Fruit fly (Drosophila melanogaster): ENCODE data around the gene ND-23.

ND-23 gene

DNA sequence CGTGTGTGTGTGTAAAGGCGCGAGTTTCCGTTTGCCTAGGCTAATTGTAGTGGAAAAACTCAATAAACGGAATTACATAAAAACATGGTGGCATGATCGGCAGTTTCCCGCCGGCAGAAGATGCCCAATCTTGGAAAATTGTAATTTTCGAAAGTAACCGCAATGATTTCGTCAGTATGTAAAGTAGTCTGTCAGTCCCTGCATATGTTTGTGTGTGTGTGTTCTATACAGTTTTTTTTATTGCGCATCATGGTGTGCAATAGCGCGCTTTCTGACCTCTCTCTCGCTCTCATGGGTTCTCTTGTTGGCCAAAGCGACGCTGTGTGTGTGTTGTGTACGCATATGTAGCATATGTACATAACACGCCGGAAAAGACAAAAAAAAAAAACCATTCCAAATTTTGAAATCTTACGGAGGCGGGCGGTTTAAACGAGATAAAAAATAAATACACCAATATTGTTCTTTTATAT lies 42.6 kb downstream of the ND-23 start:
- peak; percentile 88 for TF ChIP-seq N (GFP tag; optimal IDR thresholded peaks at IDR 0.05)
- TF ChIP-seq lola (GFP tag; optimal IDR thresholded peaks at IDR 0.05), result no peak
- no peak for TF ChIP-seq dsf (GFP tag; optimal IDR thresholded peaks at IDR 0.05; ENCODE audit: borderline replicate concordance)
- peak; percentile 65 for TF ChIP-seq Jra (GFP tag; optimal IDR thresholded peaks at IDR 0.05)
- peak in 1 of 2 experiments; percentile 31 for TF ChIP-seq foxo (GFP tag; optimal IDR thresholded peaks at IDR 0.05)
- no peak for TF ChIP-seq CrebA (GFP tag; optimal IDR thresholded peaks at IDR 0.05; ENCODE audit: borderline replicate concordance)
- no peak for TF ChIP-seq Dfd (GFP tag; optimal IDR thresholded peaks at IDR 0.05)
- no peak for TF ChIP-seq Myc (optimal IDR thresholded peaks at IDR 0.05)
- TF ChIP-seq Hr78 (GFP tag; optimal IDR thresholded peaks at IDR 0.05), result peak; percentile 41
- TF ChIP-seq Dif (GFP tag; optimal IDR thresholded peaks at IDR 0.05; ENCODE audit: partially characterized antibody), result no peak
- TF ChIP-seq GATAd (GFP tag; optimal IDR thresholded peaks at IDR 0.05), result no peak
- peak; percentile 28 for TF ChIP-seq psq (GFP tag; optimal IDR thresholded peaks at IDR 0.05)
- TF ChIP-seq CG32264 (GFP tag; optimal IDR thresholded peaks at IDR 0.05), result peak; percentile 27
- TF ChIP-seq Hr83 (GFP tag; optimal IDR thresholded peaks at IDR 0.05; ENCODE audit: poor library complexity, severe bottlenecking), result peak; percentile 92
- peak; percentile 42 for TF ChIP-seq Sp1 (GFP tag; optimal IDR thresholded peaks at IDR 0.05)
- TF ChIP-seq Hnf4 (GFP tag; optimal IDR thresholded peaks at IDR 0.05), result no peak
- no peak for TF ChIP-seq Abd-B (GFP tag; optimal IDR thresholded peaks at IDR 0.05)
- no peak for TF ChIP-seq dmrt93B (GFP tag; optimal IDR thresholded peaks at IDR 0.05)
- TF ChIP-seq tai (GFP tag; optimal IDR thresholded peaks at IDR 0.05), result no peak
- peak; percentile 39 for TF ChIP-seq sage (GFP tag; optimal IDR thresholded peaks at IDR 0.05)
- no peak for TF ChIP-seq CG9705 (GFP tag; optimal IDR thresholded peaks at IDR 0.05)
- peak; percentile 46 for TF ChIP-seq br (GFP tag; optimal IDR thresholded peaks at IDR 0.05)
- no peak for TF ChIP-seq Rel (GFP tag; optimal IDR thresholded peaks at IDR 0.05)
- peak; percentile 38 for TF ChIP-seq Rel (tag; optimal IDR thresholded peaks at IDR 0.05)
- no peak for TF ChIP-seq dl (GFP tag; optimal IDR thresholded peaks at IDR 0.05; ENCODE audit: insufficient read depth in 1 of 2, partially characterized antibody in 2 of 2)
- TF ChIP-seq rgr (GFP tag; optimal IDR thresholded peaks at IDR 0.05), result peak; percentile 58
- peak; percentile 55 for TF ChIP-seq brk (GFP tag; optimal IDR thresholded peaks at IDR 0.05)
- peak; percentile 19 for TF ChIP-seq OdsH (GFP tag; optimal IDR thresholded peaks at IDR 0.05)
- TF ChIP-seq jim (GFP tag; optimal IDR thresholded peaks at IDR 0.05), result peak; percentile 78
- peak; percentile 13 for TF ChIP-seq fru (GFP tag; optimal IDR thresholded peaks at IDR 0.05)
- no peak for TF ChIP-seq usp (GFP tag; optimal IDR thresholded peaks at IDR 0.05)
- no peak for TF ChIP-seq sv (GFP tag; optimal IDR thresholded peaks at IDR 0.05)
- TF ChIP-seq woc (GFP tag; optimal IDR thresholded peaks at IDR 0.05), result no peak
- peak; percentile 8 for TF ChIP-seq ey (GFP tag; optimal IDR thresholded peaks at IDR 0.05)
- TF ChIP-seq Mio (GFP tag; optimal IDR thresholded peaks at IDR 0.05), result no peak
- no peak for TF ChIP-seq Vsx2 (GFP tag; optimal IDR thresholded peaks at IDR 0.05; ENCODE audit: partially characterized antibody)
- TF ChIP-seq pan (optimal IDR thresholded peaks at IDR 0.05), result no peak
- TF ChIP-seq h (GFP tag; optimal IDR thresholded peaks at IDR 0.05), result peak; percentile 60
- TF ChIP-seq HLH106 (tag; optimal IDR thresholded peaks at IDR 0.05), result no peak

DNA sequence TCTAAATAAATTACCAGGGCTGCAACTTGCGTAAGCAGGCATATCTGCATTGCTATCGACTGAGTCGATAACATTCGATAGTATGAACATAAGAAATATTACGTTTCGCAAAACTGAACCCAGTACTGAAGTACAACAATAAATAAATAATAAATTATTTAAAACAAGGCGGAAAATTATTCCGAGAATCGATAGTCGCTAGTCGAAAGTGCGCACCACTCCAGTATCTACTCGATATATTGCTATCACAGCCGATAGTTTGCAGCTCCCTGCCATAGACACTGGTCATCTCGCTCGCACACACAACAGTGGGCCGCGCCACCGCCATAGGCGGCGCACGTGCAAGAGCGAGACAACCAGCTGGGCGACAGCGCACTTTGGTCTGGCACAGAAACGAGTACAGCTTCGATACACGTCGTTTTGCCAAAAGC lies 43.5 kb downstream of the ND-23 start, which contains the start of gene nsl1:
Gene nsl1 (plus strand): TSS at position 411 of the 431 bp plus-strand sequence.
- TF ChIP-seq brk (GFP tag; optimal IDR thresholded peaks at IDR 0.05), result peak; percentile 83
- peak; percentile 66 for TF ChIP-seq h (GFP tag; optimal IDR thresholded peaks at IDR 0.05)
- TF ChIP-seq Hr78 (GFP tag; optimal IDR thresholded peaks at IDR 0.05), result no peak
- peak; percentile 25 for TF ChIP-seq psq (GFP tag; optimal IDR thresholded peaks at IDR 0.05)
- peak; percentile 15 for TF ChIP-seq CG9705 (GFP tag; optimal IDR thresholded peaks at IDR 0.05)
- TF ChIP-seq rgr (GFP tag; optimal IDR thresholded peaks at IDR 0.05), result peak; percentile 83
- TF ChIP-seq fru (GFP tag; optimal IDR thresholded peaks at IDR 0.05), result peak; percentile 52
- TF ChIP-seq Vsx2 (GFP tag; optimal IDR thresholded peaks at IDR 0.05; ENCODE audit: partially characterized antibody), result no peak
- TF ChIP-seq Sp1 (GFP tag; optimal IDR thresholded peaks at IDR 0.05), result peak; percentile 54
- peak; percentile 24 for TF ChIP-seq dsf (GFP tag; optimal IDR thresholded peaks at IDR 0.05; ENCODE audit: borderline replicate concordance)
- peak; percentile 24 for TF ChIP-seq br (GFP tag; optimal IDR thresholded peaks at IDR 0.05)
- TF ChIP-seq Myc (optimal IDR thresholded peaks at IDR 0.05), result peak; percentile 12
- peak in 1 of 2 experiments; percentile 64 for TF ChIP-seq foxo (GFP tag; optimal IDR thresholded peaks at IDR 0.05)
- peak; percentile 35 for TF ChIP-seq OdsH (GFP tag; optimal IDR thresholded peaks at IDR 0.05)
- TF ChIP-seq GATAd (GFP tag; optimal IDR thresholded peaks at IDR 0.05), result no peak
- TF ChIP-seq ey (GFP tag; optimal IDR thresholded peaks at IDR 0.05), result peak; percentile 21
- TF ChIP-seq Dif (GFP tag; optimal IDR thresholded peaks at IDR 0.05; ENCODE audit: partially characterized antibody), result peak; percentile 58
- TF ChIP-seq dmrt93B (GFP tag; optimal IDR thresholded peaks at IDR 0.05), result peak; percentile 5
- TF ChIP-seq HLH106 (tag; optimal IDR thresholded peaks at IDR 0.05), result peak; percentile 46
- peak; percentile 45 for TF ChIP-seq Jra (GFP tag; optimal IDR thresholded peaks at IDR 0.05)
- no peak for TF ChIP-seq lola (GFP tag; optimal IDR thresholded peaks at IDR 0.05)
- TF ChIP-seq woc (GFP tag; optimal IDR thresholded peaks at IDR 0.05), result no peak
- no peak for TF ChIP-seq jim (GFP tag; optimal IDR thresholded peaks at IDR 0.05)
- TF ChIP-seq tai (GFP tag; optimal IDR thresholded peaks at IDR 0.05), result no peak
- no peak for TF ChIP-seq CrebA (GFP tag; optimal IDR thresholded peaks at IDR 0.05; ENCODE audit: borderline replicate concordance)
- TF ChIP-seq Hnf4 (GFP tag; optimal IDR thresholded peaks at IDR 0.05), result peak; percentile 73
- TF ChIP-seq Rel (GFP tag; optimal IDR thresholded peaks at IDR 0.05), result peak; percentile 52
- TF ChIP-seq Rel (tag; optimal IDR thresholded peaks at IDR 0.05), result peak; percentile 25
